Worm (Caenorhabditis elegans): ENCODE measurements around the gene pho-14.

pho-14 gene

ce11 chrII:1100719-1101118 is at the start of gene pho-14:
TSS of gene pho-14 (minus strand) at chrII:1100819.
- TF ChIP-seq unc-62 (GFP tag; optimal IDR thresholded peaks at IDR 0.05): no peak

ce11 chrII:1149390-1149789 is 48.8 kb upstream of the pho-14 start:
- TF ChIP-seq unc-62 (GFP tag; optimal IDR thresholded peaks at IDR 0.05): no peak

- no peak for TF ChIP-seq unc-62 (GFP tag; optimal IDR thresholded peaks at IDR 0.05)
Measured at ce11 chrII:1143173-1143738, 42.6 kb upstream of the pho-14 start.

- no peak for TF ChIP-seq unc-62 (GFP tag; optimal IDR thresholded peaks at IDR 0.05)
Measured at ce11 chrII:1141720-1142574, 41.3 kb upstream of the pho-14 start.

- TF ChIP-seq unc-62 (GFP tag; optimal IDR thresholded peaks at IDR 0.05): no peak
Measured at ce11 chrII:1140689-1141088, 40.1 kb upstream of the pho-14 start, which contains the start of gene W09B6.4. TSS of gene W09B6.4 (minus strand) at chrII:1140839.

ce11 chrII:1138618-1139017 is 38.0 kb upstream of the pho-14 start:
- TF ChIP-seq unc-62 (GFP tag; optimal IDR thresholded peaks at IDR 0.05): no peak

- no peak for TF ChIP-seq unc-62 (GFP tag; optimal IDR thresholded peaks at IDR 0.05)
Measured at ce11 chrII:1136485-1136884, 35.9 kb upstream of the pho-14 start, which contains the start of gene pod-2. TSS of gene pod-2 (plus strand) at chrII:1136785.

ce11 chrII:1133295-1133694 is 32.7 kb upstream of the pho-14 start:
- TF ChIP-seq unc-62 (GFP tag; optimal IDR thresholded peaks at IDR 0.05): no peak

- TF ChIP-seq unc-62 (GFP tag; optimal IDR thresholded peaks at IDR 0.05): no peak
Measured at ce11 chrII:1132750-1133149, 32.1 kb upstream of the pho-14 start.

ce11 chrII:1131821-1132220 is 31.2 kb upstream of the pho-14 start:
- TF ChIP-seq unc-62 (GFP tag; optimal IDR thresholded peaks at IDR 0.05): no peak

ce11 chrII:1131367-1131766 is 30.7 kb upstream of the pho-14 start:
- no peak for TF ChIP-seq unc-62 (GFP tag; optimal IDR thresholded peaks at IDR 0.05)

ce11 chrII:1130241-1130640 is 29.6 kb upstream of the pho-14 start:
- TF ChIP-seq unc-62 (GFP tag; optimal IDR thresholded peaks at IDR 0.05): no peak

ce11 chrII:1127676-1128075 is 27.1 kb upstream of the pho-14 start, which contains the start of gene taf-6.1:
TSS of gene taf-6.1 (plus strand) at chrII:1127976.
- TF ChIP-seq unc-62 (GFP tag; optimal IDR thresholded peaks at IDR 0.05): no peak

ce11 chrII:1126472-1126871 is 25.9 kb upstream of the pho-14 start:
- no peak for TF ChIP-seq unc-62 (GFP tag; optimal IDR thresholded peaks at IDR 0.05)

- TF ChIP-seq unc-62 (GFP tag; optimal IDR thresholded peaks at IDR 0.05): no peak
Measured at ce11 chrII:1124757-1125156, 24.1 kb upstream of the pho-14 start.

- no peak for TF ChIP-seq unc-62 (GFP tag; optimal IDR thresholded peaks at IDR 0.05)
Measured at ce11 chrII:1123208-1123607, 22.6 kb upstream of the pho-14 start, which contains the start of the genes sut-1 and eri-3. TSS of gene sut-1 (minus strand) at chrII:1123265. TSS of gene eri-3 (plus strand) at chrII:1123534.

Data from whole organism, dauer.